Worm (Caenorhabditis elegans) whole organism, L1 larva: ENCODE results near the gene W04B5.8.

Experiments
- aha-1 ChIP-seq: fragments of 150-350 bp; optimal IDR thresholded peaks from 2 replicates; lab custom pipeline; 2014; ENCODE audit warnings: missing biosample characterization, missing genetic modification characterization
- ama-1 ChIP-seq: fragments of 150-350 bp; optimal IDR thresholded peaks from 2 replicates; lab custom pipeline; 2014
- egl-27 ChIP-seq, 2 experiments: fragments of 150-350 bp in 1 of 2; sonication (generic microtip); optimal IDR thresholded peaks; 3 replicates each; lab custom pipeline; 2017 to 2018; ENCODE audit warnings: missing biosample characterization in 2 of 2, missing genetic modification characterization in 2 of 2, missing genetic modification reagents in 2 of 2
- elt-3 ChIP-seq, 6 experiments: fragments of 150-350 bp in 1 of 6; sonication (generic microtip); optimal IDR thresholded peaks; 2 replicates each; lab custom pipeline; 2017 to 2018; ENCODE audit warnings: missing biosample characterization in 6 of 6, missing genetic modification characterization in 6 of 6, inconsistent platforms in 1 of 6
- fos-1 ChIP-seq: fragments of 150-350 bp; optimal IDR thresholded peaks from 2 replicates; lab custom pipeline; 2014; ENCODE audit warnings: missing biosample characterization, missing genetic modification characterization
- hlh-17 ChIP-seq: fragments of 200-800 bp; sonication (Bioruptor generic); optimal IDR thresholded peaks from 2 replicates; lab custom pipeline; 2018; ENCODE audit warnings: missing genetic modification characterization, mild to moderate bottlenecking, missing compliant biosample characterization, moderate library complexity, borderline replicate concordance
- hpl-2 ChIP-seq: fragments of 150-350 bp; optimal IDR thresholded peaks from 2 replicates; lab custom pipeline; 2014; ENCODE audit warnings: missing biosample characterization, missing genetic modification reagents, missing genetic modification characterization
- lin-13 ChIP-seq: fragments of 150-350 bp; optimal IDR thresholded peaks from 2 replicates; lab custom pipeline; 2014; ENCODE audit warnings: missing biosample characterization, missing genetic modification reagents, missing genetic modification characterization
- mdl-1 ChIP-seq, 2 experiments: fragments of 150-350 bp; optimal IDR thresholded peaks; 2 replicates each; lab custom pipeline; 2014 to 2017; ENCODE audit warnings: missing biosample characterization in 2 of 2, missing genetic modification characterization in 2 of 2, inconsistent platforms in 1 of 2
- nhr-12 ChIP-seq: sonication (generic microtip); optimal IDR thresholded peaks from 2 replicates; lab custom pipeline; 2017; ENCODE audit warnings: missing biosample characterization, missing genetic modification characterization
- nhr-237 ChIP-seq: fragments of 150-350 bp; optimal IDR thresholded peaks from 2 replicates; lab custom pipeline; 2014; ENCODE audit warnings: missing biosample characterization, missing genetic modification characterization
- nhr-77 ChIP-seq: fragments of 150-350 bp; optimal IDR thresholded peaks from 2 replicates; lab custom pipeline; 2014; ENCODE audit warnings: missing biosample characterization, missing genetic modification characterization
- tbx-2 ChIP-seq: sonication (generic microtip); optimal IDR thresholded peaks from 2 replicates; lab custom pipeline; 2016; ENCODE audit warnings: missing genetic modification characterization, missing compliant biosample characterization
- ztf-11 ChIP-seq, 2 experiments: sonication (generic microtip); optimal IDR thresholded peaks; 2 replicates each; lab custom pipeline; 2016 to 2017; ENCODE audit warnings: missing genetic modification characterization in 2 of 2, missing biosample characterization in 1 of 2, missing compliant biosample characterization in 1 of 2

DNA sequence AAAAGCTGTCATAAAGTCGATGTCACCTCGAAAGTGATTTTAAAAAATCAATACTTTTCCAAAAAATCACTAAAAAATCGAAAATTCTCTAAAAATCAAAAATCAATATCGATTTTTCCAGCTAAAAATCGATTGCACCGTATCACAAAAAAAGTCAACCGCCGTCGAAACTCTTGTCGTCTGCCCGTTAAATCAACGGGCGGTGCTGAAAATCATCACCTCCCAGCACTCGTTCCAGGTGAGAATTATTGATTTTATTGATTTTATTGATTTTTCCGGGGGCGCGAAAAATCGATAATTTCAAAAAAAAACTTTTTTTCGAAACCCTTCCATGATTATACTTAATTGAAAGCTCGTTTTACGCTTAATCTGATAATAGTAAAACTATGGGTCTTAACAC lies 6.6 kb upstream of the W04B5.8 start:
- no peak for TF ChIP-seq nhr-237 (tag; lab: Kevin White, UChicago)
- no peak for TF ChIP-seq ama-1 (lab: Kevin White, UChicago)
- no peak for TF ChIP-seq fos-1 (tag; lab: Kevin White, UChicago)
- TF ChIP-seq tbx-2: no peak
- no peak for TF ChIP-seq hpl-2 (GFP tag; lab: Kevin White, UChicago)
- no peak for TF ChIP-seq mdl-1 (tag; optimal IDR thresholded peaks at IDR 0.05; lab: Kevin White, UChicago)
- TF ChIP-seq lin-13: no peak
- TF ChIP-seq ztf-11 (tag; optimal IDR thresholded peaks at IDR 0.05; lab: Kevin White, UChicago): no peak
- no peak for TF ChIP-seq hlh-17 (GFP tag; lab: Kevin White, UChicago)
- no peak for TF ChIP-seq nhr-77
- no peak for TF ChIP-seq nhr-12
- TF ChIP-seq elt-3 (tag; optimal IDR thresholded peaks at IDR 0.05; lab: Kevin White, UChicago): no peak
- TF ChIP-seq egl-27 (tag; optimal IDR thresholded peaks at IDR 0.05; lab: Kevin White, UChicago): no peak
- no peak for TF ChIP-seq aha-1 (tag; lab: Kevin White, UChicago)
